Worm (Caenorhabditis elegans) whole organism, L3 larva: ENCODE results near the gene acl-14.
"Not testable (repeated sequence)": the region's sequence is repeated elsewhere in the genome, so short reads cannot be mapped to it uniquely, and the experiment has no call there.

Experiments
- aly-2 ChIP-seq: fragments of 150-350 bp; optimal IDR thresholded peaks from 2 replicates; lab custom pipeline; 2014; ENCODE audit warnings: missing biosample characterization, missing genetic modification characterization
- egl-5 ChIP-seq: fragments of 150-350 bp; optimal IDR thresholded peaks from 2 replicates; lab custom pipeline; 2017; ENCODE audit warnings: missing biosample characterization, missing genetic modification reagents, missing genetic modification characterization, inconsistent platforms
- fkh-10 ChIP-seq: sonication (generic microtip); optimal IDR thresholded peaks from 2 replicates; lab custom pipeline; 2017; ENCODE audit warnings: missing biosample characterization, missing genetic modification reagents, missing genetic modification characterization
- fkh-2 ChIP-seq: fragments of 150-350 bp; optimal IDR thresholded peaks from 2 replicates; lab custom pipeline; 2014; ENCODE audit warnings: missing biosample characterization, missing genetic modification reagents, missing genetic modification characterization
- fos-1 ChIP-seq: fragments of 150-350 bp; optimal IDR thresholded peaks from 2 replicates; lab custom pipeline; 2014; ENCODE audit warnings: missing biosample characterization, missing genetic modification characterization
- lin-39 ChIP-seq: fragments of 150-350 bp; optimal IDR thresholded peaks from 2 replicates; lab custom pipeline; 2018; ENCODE audit warnings: missing biosample characterization, missing genetic modification reagents, missing genetic modification characterization
- nhr-12 ChIP-seq: fragments of 150-350 bp; optimal IDR thresholded peaks from 2 replicates; lab custom pipeline; 2014; ENCODE audit warnings: missing biosample characterization, missing genetic modification characterization
- nhr-23 ChIP-seq: fragments of 150-350 bp; optimal IDR thresholded peaks from 2 replicates; lab custom pipeline; 2014; ENCODE audit warnings: missing biosample characterization, missing genetic modification reagents, missing genetic modification characterization
- tbx-2 ChIP-seq: sonication (generic microtip); optimal IDR thresholded peaks from 2 replicates; lab custom pipeline; 2016; ENCODE audit warnings: mild to moderate bottlenecking, missing genetic modification characterization, missing compliant biosample characterization
- unc-62 ChIP-seq: fragments of 150-350 bp; sonication (generic microtip); optimal IDR thresholded peaks from 4 replicates; lab custom pipeline; 2014; ENCODE audit warnings: missing biosample characterization, missing genetic modification reagents, missing genetic modification characterization
- ztf-4 ChIP-seq: fragments of 150-350 bp; optimal IDR thresholded peaks from 2 replicates; lab custom pipeline; 2014; ENCODE audit warnings: missing biosample characterization, missing genetic modification characterization

DNA sequence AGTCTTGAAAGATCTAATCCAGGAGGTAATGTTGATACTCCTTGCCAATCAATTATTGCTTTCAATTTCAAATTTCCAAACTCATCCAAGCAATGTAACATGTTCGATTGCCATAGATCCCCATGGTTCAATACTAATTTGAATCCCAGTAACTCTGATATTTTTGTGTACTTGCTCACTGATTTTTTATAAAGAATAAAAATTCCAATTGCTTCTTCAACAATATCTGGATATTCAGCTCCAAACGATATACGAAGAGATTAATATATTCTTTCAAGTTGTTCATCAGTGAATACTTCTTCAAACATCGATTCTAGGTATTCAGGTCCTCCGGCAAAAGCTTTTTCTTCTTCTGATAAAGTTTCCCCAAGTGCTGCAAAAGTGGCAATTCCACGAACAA lies 46.4 kb upstream of the acl-14 start, which contains the start of gene E02C12.11:
- not testable (repeated sequence) for TF ChIP-seq unc-62 (GFP tag; lab: Kevin White, UChicago); aly-2; fkh-2 (tag; lab: Kevin White, UChicago); ztf-4; lin-39 (tag; lab: Kevin White, UChicago); nhr-12 (tag; lab: Kevin White, UChicago); egl-5 (tag; lab: Kevin White, UChicago); fos-1 (tag; lab: Kevin White, UChicago); tbx-2 (tag; lab: Kevin White, UChicago); nhr-23 (tag; lab: Kevin White, UChicago); fkh-10
